Fruit fly (Drosophila melanogaster): ENCODE results near the gene Uch.

Uch gene

DNA sequence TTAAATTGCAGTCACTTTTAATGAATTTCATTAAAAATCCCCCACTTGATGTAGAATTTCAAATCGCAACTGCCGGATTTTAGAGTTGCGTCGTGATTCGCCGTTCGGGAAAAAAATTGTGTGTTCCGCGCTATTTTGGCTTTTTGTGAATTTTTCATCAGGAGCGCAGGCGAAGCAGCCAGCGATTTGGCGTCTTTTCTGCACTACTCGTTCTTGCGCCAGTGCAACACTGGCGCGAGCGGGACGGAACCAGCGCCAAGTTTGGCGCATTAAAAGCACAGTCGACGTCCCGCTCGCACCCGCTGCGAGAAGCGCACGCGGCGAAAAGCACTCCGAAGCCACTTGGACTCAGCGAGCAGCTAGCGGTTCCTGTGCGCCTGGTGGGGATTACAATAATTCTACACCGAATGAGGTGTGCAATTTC is 20.6 kb downstream of the Uch start (continued):
- TF ChIP-seq CG10321 (GFP tag; IDR thresholded peaks at IDR 0.05) = no peak
- no peak for TF ChIP-seq eve (GFP tag; optimal IDR thresholded peaks at IDR 0.05)
- TF ChIP-seq Neu2 (GFP tag; optimal IDR thresholded peaks at IDR 0.05; ENCODE audit: borderline replicate concordance) = no peak
- no peak for TF ChIP-seq CG6791 (GFP tag; IDR thresholded peaks at IDR 0.05; ENCODE audit: partially characterized antibody)
- TF ChIP-seq Sox102F (GFP tag; optimal IDR thresholded peaks at IDR 0.05) = no peak
- peak; percentile 17 for TF ChIP-seq CG9797 (GFP tag; optimal IDR thresholded peaks at IDR 0.05)
- TF ChIP-seq Asciz (GFP tag; optimal IDR thresholded peaks at IDR 0.05) = peak; percentile 30
- TF ChIP-seq CG10462 (GFP tag; optimal IDR thresholded peaks at IDR 0.05) = no peak
- peak; percentile 15 for TF ChIP-seq CG6683 (GFP tag; optimal IDR thresholded peaks at IDR 0.05)
- no peak for TF ChIP-seq sisA (GFP tag; IDR thresholded peaks at IDR 0.05)
- peak; percentile 52 for TF ChIP-seq CG31365 (tag; optimal IDR thresholded peaks at IDR 0.05)
- TF ChIP-seq CG13894 (tag; optimal IDR thresholded peaks at IDR 0.05) = peak; percentile 92
- TF ChIP-seq CG13296 (GFP tag; optimal IDR thresholded peaks at IDR 0.05) = peak; percentile 59
- TF ChIP-seq CG17328 (GFP tag; IDR thresholded peaks at IDR 0.05) = no peak
- no peak for TF ChIP-seq CG1602 (GFP tag; optimal IDR thresholded peaks at IDR 0.05)
- peak; percentile 22 for TF ChIP-seq CG10979 (tag; optimal IDR thresholded peaks at IDR 0.05)
- TF ChIP-seq oc (tag; optimal IDR thresholded peaks at IDR 0.05) = peak; percentile 76
- TF ChIP-seq chn (GFP tag; optimal IDR thresholded peaks at IDR 0.05) = no peak
- peak; percentile 25 for TF ChIP-seq CG12219 (GFP tag; optimal IDR thresholded peaks at IDR 0.05)
- no peak for TF ChIP-seq Ada2b (GFP tag; IDR thresholded peaks at IDR 0.05)
- peak; percentile 33 for TF ChIP-seq CG17829 (tag; optimal IDR thresholded peaks at IDR 0.05)
- TF ChIP-seq nau (GFP tag; optimal IDR thresholded peaks at IDR 0.05) = peak; percentile 44
- TF ChIP-seq CG42726 (GFP tag; IDR thresholded peaks at IDR 0.05; ENCODE audit: partially characterized antibody) = no peak
- TF ChIP-seq CG10654 (GFP tag; optimal IDR thresholded peaks at IDR 0.05) = no peak
- TF ChIP-seq cwo (GFP tag; optimal IDR thresholded peaks at IDR 0.05) = peak; percentile 57
- TF ChIP-seq CG12299 (tag; optimal IDR thresholded peaks at IDR 0.05) = peak; percentile 22
- no peak for TF ChIP-seq Rx (GFP tag; IDR thresholded peaks at IDR 0.05)
- TF ChIP-seq Kr (GFP tag; optimal IDR thresholded peaks at IDR 0.05) = no peak
- peak; percentile 81 for TF ChIP-seq CrebB (tag; optimal IDR thresholded peaks at IDR 0.05)
- TF ChIP-seq dm (GFP tag; optimal IDR thresholded peaks at IDR 0.05) = peak; percentile 83
- peak; percentile 2 for TF ChIP-seq odd (GFP tag; optimal IDR thresholded peaks at IDR 0.05)
- no peak for TF ChIP-seq CG9437 (GFP tag; optimal IDR thresholded peaks at IDR 0.05)
- no peak for TF ChIP-seq run (tag; optimal IDR thresholded peaks at IDR 0.05)
- no peak for TF ChIP-seq Dek (tag; optimal IDR thresholded peaks at IDR 0.05)
- TF ChIP-seq Ptx1 (GFP tag; IDR thresholded peaks at IDR 0.05) = no peak
- no peak for TF ChIP-seq hb (GFP tag; IDR thresholded peaks at IDR 0.05; ENCODE audit: partially characterized antibody)
- TF ChIP-seq CG17568 (GFP tag; optimal IDR thresholded peaks at IDR 0.05) = peak; percentile 17
- peak; percentile 23 for TF ChIP-seq Oli (tag; optimal IDR thresholded peaks at IDR 0.05)
- TF ChIP-seq CG8924 (tag; optimal IDR thresholded peaks at IDR 0.05) = no peak
- no peak for TF ChIP-seq CG12236 (GFP tag; optimal IDR thresholded peaks at IDR 0.05)
- TF ChIP-seq pita (GFP tag; optimal IDR thresholded peaks at IDR 0.05) = no peak
- peak; percentile 16 for TF ChIP-seq CG9727 (GFP tag; optimal IDR thresholded peaks at IDR 0.05)
- peak; percentile 12 for TF ChIP-seq CG8281 (tag; optimal IDR thresholded peaks at IDR 0.05)
- peak; percentile 47 for TF ChIP-seq Abd-B (GFP tag; optimal IDR thresholded peaks at IDR 0.05)
- TF ChIP-seq HmgD (GFP tag; optimal IDR thresholded peaks at IDR 0.05) = peak; percentile 67
- TF ChIP-seq CTCF (GFP tag; optimal IDR thresholded peaks at IDR 0.05) = peak; percentile 44
- TF ChIP-seq CG2202 (tag; optimal IDR thresholded peaks at IDR 0.05) = peak; percentile 31
- peak; percentile 24 for TF ChIP-seq shn (GFP tag; optimal IDR thresholded peaks at IDR 0.05)
- no peak for TF ChIP-seq vnd (GFP tag; IDR thresholded peaks at IDR 0.05; ENCODE audit: partially characterized antibody)
- TF ChIP-seq CG14860 (GFP tag; IDR thresholded peaks at IDR 0.05; ENCODE audit: partially characterized antibody) = no peak
- no peak for TF ChIP-seq gcm2 (GFP tag; optimal IDR thresholded peaks at IDR 0.05)
